Worm (Caenorhabditis elegans): Measurements from ENCODE around the gene mrpl-45.

- TF ChIP-seq elt-3 (tag; optimal IDR thresholded peaks at IDR 0.05) (no peak), nhr-25 (tag; optimal IDR thresholded peaks at IDR 0.05) (no peak), ztf-11 (tag; optimal IDR thresholded peaks at IDR 0.05) (no peak), pqm-1 (tag; optimal IDR thresholded peaks at IDR 0.05) (no peak), nhr-11 (tag; optimal IDR thresholded peaks at IDR 0.05) (no peak), nhr-12 (tag; optimal IDR thresholded peaks at IDR 0.05) (no peak), pha-4 (tag; optimal IDR thresholded peaks at IDR 0.05) (no peak), ztf-4 (tag; optimal IDR thresholded peaks at IDR 0.05) (no peak), unc-62 (GFP tag; optimal IDR thresholded peaks at IDR 0.05) (no peak), ZK546.5 (tag; optimal IDR thresholded peaks at IDR 0.05) (no peak)
Measured at ce11 chrIII:1173331-1173730, 28.5 kb downstream of the mrpl-45 start.

Data from whole organism, L3 larva.